Fruit fly (Drosophila melanogaster) whole organism, prepupa: ENCODE data around the gene bip1.

Experiments
- Blimp-1 ChIP-seq: fragments of 200-800 bp; sonication (Bioruptor generic); optimal IDR thresholded peaks from 3 replicates; lab custom pipeline; 2017; ENCODE audit warnings: missing biosample characterization, missing genetic modification characterization, mild to moderate bottlenecking, moderate library complexity, missing genetic modification reagents
- CG10631 ChIP-seq: fragments of 200-800 bp; sonication (Bioruptor generic); optimal IDR thresholded peaks from 2 replicates; lab custom pipeline; 2016; ENCODE audit warnings: missing biosample characterization, missing genetic modification characterization
- CG16779 ChIP-seq: fragments of 200-800 bp; sonication (Bioruptor generic); optimal IDR thresholded peaks from 3 replicates; lab custom pipeline; 2017; ENCODE audit warnings: missing biosample characterization, mild to moderate bottlenecking, missing genetic modification characterization
- CG7368 ChIP-seq: fragments of 200-800 bp; sonication (Bioruptor generic); optimal IDR thresholded peaks from 3 replicates; lab custom pipeline; 2016; ENCODE audit warnings: missing biosample characterization, missing genetic modification characterization
- Gug ChIP-seq: fragments of 200-800 bp; sonication (Bioruptor generic); IDR thresholded peaks from 2 replicates; pipeline ENCODE4 v1.3.6; 2022; ENCODE audit warnings: missing biosample characterization, missing genetic modification characterization
- Lpt ChIP-seq: fragments of 200-800 bp; sonication (Bioruptor generic); optimal IDR thresholded peaks from 3 replicates; lab custom pipeline; 2016; ENCODE audit warnings: missing biosample characterization, missing genetic modification characterization
- Smox ChIP-seq: fragments of 200-800 bp; sonication (Bioruptor generic); optimal IDR thresholded peaks from 3 replicates; lab custom pipeline; 2016; ENCODE audit warnings: missing biosample characterization, missing genetic modification characterization
- esn ChIP-seq: fragments of 200-800 bp; sonication (Bioruptor generic); optimal IDR thresholded peaks from 2 replicates; lab custom pipeline; 2016; ENCODE audit warnings: missing biosample characterization, mild to moderate bottlenecking, missing genetic modification characterization, moderate library complexity
- fd85E ChIP-seq: fragments of 200-800 bp; sonication (Bioruptor generic); optimal IDR thresholded peaks from 3 replicates; lab custom pipeline; 2016; ENCODE audit warnings: missing biosample characterization, missing genetic modification characterization

dm6 chr3L:8069167-8069566, 10.7 kb upstream of the bip1 start, which contains the start of gene CG42590:
- TF ChIP-seq Lpt (GFP tag; lab: Kevin White, UChicago) (no peak), esn (GFP tag; lab: Kevin White, UChicago) (no peak), Gug (GFP tag; lab: Robert Waterston, UW) (no peak), CG16779 (tag; lab: Kevin White, UChicago) (no peak), fd85E (no peak), CG10631 (GFP tag; lab: Kevin White, UChicago) (no peak), CG7368 (GFP tag; lab: Kevin White, UChicago) (no peak), Smox (GFP tag; lab: Kevin White, UChicago) (no peak), Blimp-1 (no peak)
